Fruit fly (Drosophila melanogaster) whole organism: ENCODE measurements around the gene stops.

Experiments
- CG8478 ChIP-seq: fragments of >200 bp; optimal IDR thresholded peaks from 2 replicates; lab custom pipeline; 2018; ENCODE audit warnings: inconsistent platforms
- Dll ChIP-seq: fragments of >200 bp; optimal IDR thresholded peaks from 2 replicates; lab custom pipeline; 2017
- EcR ChIP-seq, 2 experiments: fragments of >200 bp; optimal IDR thresholded peaks; 2 replicates each; lab custom pipeline; 2017; ENCODE audit warnings: missing biosample characterization in 2 of 2, missing genetic modification characterization in 2 of 2, missing genetic modification reagents in 2 of 2
- pan ChIP-seq: fragments of >200 bp; optimal IDR thresholded peaks from 2 replicates; lab custom pipeline; 2017
- psq ChIP-seq: fragments of >200 bp; optimal IDR thresholded peaks from 2 replicates; lab custom pipeline; 2017
- usp ChIP-seq: fragments of >200 bp; optimal IDR thresholded peaks from 2 replicates; lab custom pipeline; 2017; ENCODE audit warnings: missing biosample characterization, missing genetic modification characterization, mixed read lengths

The stops gene

DNA sequence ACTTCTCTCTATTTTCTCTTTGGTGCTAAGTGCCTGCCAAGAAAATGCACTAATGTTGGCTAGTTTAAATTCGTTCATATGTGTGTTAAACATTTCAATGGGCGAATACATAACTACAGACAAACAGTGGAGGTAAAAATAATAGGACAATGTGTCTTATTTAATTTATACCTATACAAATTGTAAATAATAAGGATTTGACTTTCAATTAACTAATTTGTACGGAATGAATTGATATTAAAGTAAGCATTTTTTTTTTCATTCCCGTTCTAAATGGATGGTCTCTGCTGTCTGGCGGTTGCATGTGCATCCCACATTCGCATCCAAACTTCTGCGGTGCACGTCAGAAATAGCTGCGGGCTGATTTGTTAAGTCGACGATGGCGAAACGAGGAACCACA is 22.0 kb downstream of the stops start:
- no peak for TF ChIP-seq usp
- TF ChIP-seq psq (lab: Kevin White, UChicago) = no peak
- TF ChIP-seq CG8478 (lab: Kevin White, UChicago) = no peak
- no peak for TF ChIP-seq EcR (GFP tag; optimal IDR thresholded peaks at IDR 0.05; lab: Kevin White, UChicago)
- no peak for TF ChIP-seq Dll (lab: Kevin White, UChicago)
- TF ChIP-seq pan (lab: Kevin White, UChicago) = no peak

DNA sequence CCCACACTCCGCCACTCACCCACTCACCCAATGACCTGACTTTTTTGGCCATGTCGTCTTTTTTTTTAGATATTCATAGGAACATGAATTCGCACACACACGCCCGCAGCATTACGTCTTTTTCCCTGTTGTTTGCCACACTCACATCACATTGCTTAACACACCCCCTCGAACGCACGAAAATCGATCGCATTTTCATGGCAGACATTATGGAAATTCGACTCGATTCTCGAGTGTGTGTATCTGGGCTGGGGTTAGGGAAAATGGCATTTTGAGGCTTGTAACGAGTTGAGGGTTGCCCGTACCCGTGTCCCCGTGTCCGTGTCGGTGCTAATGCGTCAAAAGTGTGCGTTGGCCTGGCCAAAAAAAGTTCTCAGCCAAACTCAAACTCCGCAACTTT is 27.2 kb downstream of the stops start:
- no peak for TF ChIP-seq pan (lab: Kevin White, UChicago)
- no peak for TF ChIP-seq Dll (lab: Kevin White, UChicago)
- TF ChIP-seq usp = no peak
- TF ChIP-seq EcR (GFP tag; optimal IDR thresholded peaks at IDR 0.05; lab: Kevin White, UChicago) = no peak
- no peak for TF ChIP-seq CG8478 (lab: Kevin White, UChicago)
- no peak for TF ChIP-seq psq (lab: Kevin White, UChicago)

DNA sequence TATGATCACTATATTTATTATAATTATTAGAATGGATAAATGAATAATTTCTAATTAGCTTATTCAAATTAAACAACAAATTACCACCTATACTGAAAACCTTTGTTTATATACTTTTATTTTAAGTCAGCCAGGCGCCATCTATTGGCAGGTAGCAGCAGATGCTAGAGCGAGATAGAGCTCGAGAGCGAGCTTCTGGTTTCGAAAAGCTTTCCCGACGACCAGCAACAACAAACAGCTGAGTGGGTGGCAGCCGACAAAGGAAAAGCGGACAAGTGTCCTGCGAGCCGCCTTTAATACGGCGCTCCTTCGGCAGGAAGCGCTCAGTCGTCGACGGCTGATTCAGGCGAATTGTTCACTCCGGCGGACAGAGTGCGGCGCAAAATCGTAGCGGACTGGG is 34.9 kb downstream of the stops start, which contains the start of gene Gycbeta100B:
Gene Gycbeta100B, plus strand, starts transcription at position 337 of the 400 bp plus-strand sequence.
- no peak for TF ChIP-seq CG8478 (lab: Kevin White, UChicago)
- no peak for TF ChIP-seq pan (lab: Kevin White, UChicago)
- TF ChIP-seq psq (lab: Kevin White, UChicago) = no peak
- TF ChIP-seq EcR (GFP tag; optimal IDR thresholded peaks at IDR 0.05; lab: Kevin White, UChicago) = no peak
- TF ChIP-seq usp = no peak
- TF ChIP-seq Dll (lab: Kevin White, UChicago) = no peak

DNA sequence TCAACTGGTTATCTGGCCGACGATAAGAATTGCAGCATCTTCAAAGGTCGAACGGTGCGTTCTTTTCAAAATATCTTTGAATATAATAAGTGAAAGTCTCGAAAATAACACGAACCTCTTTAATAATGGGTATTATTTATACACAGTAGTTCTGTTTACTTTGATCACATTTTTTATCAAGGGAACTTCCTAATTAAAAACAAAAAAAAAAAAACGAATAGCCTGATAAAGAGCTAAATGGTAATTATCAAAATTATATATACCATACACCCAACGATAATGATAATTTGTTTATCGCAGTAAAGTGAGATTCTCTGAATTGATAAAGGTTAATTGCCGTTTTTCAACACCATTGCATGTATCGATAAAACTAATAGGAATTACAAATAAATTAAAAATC is 38.3 kb downstream of the stops start, which contains the start of gene Ktch:
Gene Ktch, minus strand, starts transcription at position 101 of the 400 bp plus-strand sequence.
- TF ChIP-seq CG8478 (lab: Kevin White, UChicago) = no peak
- TF ChIP-seq Dll (lab: Kevin White, UChicago) = no peak
- TF ChIP-seq EcR (GFP tag; optimal IDR thresholded peaks at IDR 0.05; lab: Kevin White, UChicago) = no peak

DNA sequence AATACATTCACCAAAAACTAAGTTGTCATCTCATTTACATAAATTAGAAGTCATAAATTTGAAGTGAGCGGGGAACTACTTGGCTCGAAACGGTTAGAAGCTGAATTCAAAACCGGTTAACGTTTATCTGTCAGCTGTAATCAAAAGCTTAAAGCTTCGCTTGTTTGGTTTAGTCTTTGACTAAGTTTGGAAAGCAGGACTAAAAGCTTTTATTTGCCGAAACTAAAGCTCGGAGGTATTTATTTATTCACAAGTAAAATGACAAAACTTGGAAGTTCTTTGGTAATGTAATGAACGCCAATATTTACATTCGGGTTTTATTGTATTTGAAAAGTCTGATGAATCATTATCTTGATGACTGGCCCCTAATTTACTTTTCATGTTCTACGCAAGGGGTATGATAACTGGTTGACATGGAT is 41.5 kb downstream of the stops start:
- no peak for TF ChIP-seq pan (lab: Kevin White, UChicago)
- TF ChIP-seq Dll (lab: Kevin White, UChicago) = no peak
- no peak for TF ChIP-seq usp
- no peak for TF ChIP-seq CG8478 (lab: Kevin White, UChicago)
- no peak for TF ChIP-seq EcR (GFP tag; optimal IDR thresholded peaks at IDR 0.05; lab: Kevin White, UChicago)
- no peak for TF ChIP-seq psq (lab: Kevin White, UChicago)

DNA sequence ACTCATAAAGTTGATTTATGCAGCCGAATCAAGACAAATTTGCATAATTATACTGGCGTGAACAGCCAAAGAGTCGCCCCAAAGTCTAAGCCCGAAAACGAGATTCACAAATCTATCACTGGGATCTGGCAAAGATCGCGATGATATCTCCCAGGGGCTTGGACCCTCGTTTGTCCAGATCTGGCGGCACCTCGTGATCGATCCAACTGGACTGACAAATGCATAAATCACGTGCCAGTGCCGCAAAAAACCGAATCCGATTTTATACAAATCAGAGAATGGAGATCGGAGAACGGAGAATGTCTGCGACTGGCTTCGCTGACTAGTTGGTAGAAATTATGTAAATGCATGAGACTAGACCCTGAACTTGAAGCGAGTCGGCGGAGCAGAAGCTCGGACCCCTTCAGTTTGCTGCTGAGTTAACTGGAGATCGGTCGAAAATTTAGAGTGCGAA is 43.1 kb downstream of the stops start, which contains the start of gene CG15554:
Gene CG15554, plus strand, starts transcription at position 404 of the 454 bp plus-strand sequence.
- TF ChIP-seq Dll (lab: Kevin White, UChicago) (no peak), usp (no peak), pan (lab: Kevin White, UChicago) (no peak), EcR (GFP tag; optimal IDR thresholded peaks at IDR 0.05; lab: Kevin White, UChicago) (no peak), psq (lab: Kevin White, UChicago) (no peak), CG8478 (lab: Kevin White, UChicago) (no peak)

DNA sequence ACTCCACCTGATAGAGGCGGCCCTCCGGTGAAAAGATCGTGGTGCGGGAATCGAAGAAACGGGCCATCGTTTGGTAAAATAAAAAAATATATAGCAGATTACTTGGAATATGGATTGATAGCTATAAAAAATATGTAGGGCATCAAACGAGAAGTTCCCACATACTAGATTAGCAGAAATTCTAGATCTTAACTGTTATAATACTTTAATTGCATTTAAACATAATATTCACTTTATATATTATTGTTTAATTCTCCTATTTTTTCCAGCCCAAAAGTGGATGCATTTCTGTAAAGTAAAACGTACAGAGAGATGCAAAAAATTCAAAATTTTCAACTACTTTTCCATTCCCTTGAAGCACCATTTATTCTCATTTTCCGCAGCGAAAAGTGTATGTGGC is 45.6 kb downstream of the stops start, which contains the start of gene Prosalpha3T:
Gene Prosalpha3T, minus strand, starts transcription at position 101 of the 400 bp plus-strand sequence.
- TF ChIP-seq CG8478 (lab: Kevin White, UChicago) = no peak
- TF ChIP-seq EcR (GFP tag; optimal IDR thresholded peaks at IDR 0.05; lab: Kevin White, UChicago) = no peak
- TF ChIP-seq usp = no peak
- TF ChIP-seq psq (lab: Kevin White, UChicago) = no peak
- no peak for TF ChIP-seq pan (lab: Kevin White, UChicago)
- TF ChIP-seq Dll (lab: Kevin White, UChicago) = no peak

DNA sequence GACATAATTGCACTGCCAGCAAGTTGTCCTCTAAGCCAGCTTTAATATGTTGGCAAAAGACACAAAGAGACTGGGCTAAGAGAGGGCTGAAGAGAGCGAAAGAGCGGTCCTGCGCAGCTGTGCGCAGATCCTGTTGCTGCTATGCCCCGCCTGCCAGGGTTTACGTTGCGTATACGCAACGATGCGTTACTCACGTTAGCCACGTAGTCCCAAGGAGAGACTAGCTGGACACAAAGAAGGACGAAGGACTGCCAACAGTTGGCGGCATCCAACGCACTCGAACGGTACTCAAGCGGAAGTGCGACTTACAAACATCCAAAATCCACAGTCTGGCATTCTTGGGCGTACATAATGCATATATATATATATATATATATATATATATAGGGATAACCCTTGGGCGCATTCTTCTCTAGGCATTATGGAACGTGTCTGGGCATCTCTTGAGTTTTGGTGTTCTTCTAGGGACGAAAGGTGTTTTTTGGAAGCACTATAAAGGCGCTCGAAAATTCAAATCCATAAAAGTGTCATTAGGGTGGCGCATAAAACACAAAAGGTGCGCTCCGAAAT is 49.0 kb downstream of the stops start:
- TF ChIP-seq usp (no peak), CG8478 (lab: Kevin White, UChicago) (no peak), EcR (GFP tag; optimal IDR thresholded peaks at IDR 0.05; lab: Kevin White, UChicago) (no peak), pan (lab: Kevin White, UChicago) (no peak), Dll (lab: Kevin White, UChicago) (no peak), psq (lab: Kevin White, UChicago) (no peak)

DNA sequence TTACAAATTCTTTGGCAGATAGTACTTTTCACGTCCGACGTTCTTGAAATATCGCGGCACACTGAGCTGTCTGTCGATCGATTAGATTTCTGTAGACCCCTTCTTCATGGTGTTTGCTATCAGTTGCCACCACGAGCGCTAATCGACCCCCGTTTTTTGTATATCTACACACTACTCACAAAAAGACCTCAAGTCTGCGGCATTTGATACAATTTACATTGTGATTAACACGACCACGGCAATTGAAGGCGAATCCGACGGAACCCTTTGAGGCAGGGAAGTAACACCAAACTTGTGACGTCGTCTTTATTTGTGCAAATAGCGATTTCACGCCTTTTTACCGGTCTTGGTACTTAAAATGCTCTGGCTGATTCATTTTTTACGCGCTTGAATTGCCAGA is 59.8 kb downstream of the stops start, which contains the start of gene Mayo:
Gene Mayo, minus strand, starts transcription at position 66 of the 400 bp plus-strand sequence.
- TF ChIP-seq usp (no peak), Dll (lab: Kevin White, UChicago) (no peak), EcR (GFP tag; optimal IDR thresholded peaks at IDR 0.05; lab: Kevin White, UChicago) (no peak), CG8478 (lab: Kevin White, UChicago) (no peak), psq (lab: Kevin White, UChicago) (no peak), pan (lab: Kevin White, UChicago) (no peak)
